Fruit fly (Drosophila melanogaster) whole organism, prepupa: ENCODE measurements around the gene Spt6.

Experiments used
- Blimp-1 ChIP-seq: fragments of 200-800 bp; sonication (Bioruptor generic); optimal IDR thresholded peaks from 3 replicates; lab custom pipeline; 2017; ENCODE audit warnings: missing biosample characterization, missing genetic modification characterization, mild to moderate bottlenecking, moderate library complexity, missing genetic modification reagents
- CG10631 ChIP-seq: fragments of 200-800 bp; sonication (Bioruptor generic); optimal IDR thresholded peaks from 2 replicates; lab custom pipeline; 2016; ENCODE audit warnings: missing biosample characterization, missing genetic modification characterization
- CG15336 ChIP-seq: fragments of 200-800 bp; sonication (Bioruptor generic); IDR thresholded peaks from 2 replicates; pipeline ENCODE4 v1.3.6; 2022; ENCODE audit warnings: missing biosample characterization, missing genetic modification characterization
- CG1621 ChIP-seq: fragments of 200-800 bp; sonication (Bioruptor generic); optimal IDR thresholded peaks from 3 replicates; lab custom pipeline; 2018; ENCODE audit warnings: missing biosample characterization, mild to moderate bottlenecking, missing genetic modification characterization
- CG3032 ChIP-seq: fragments of 200-800 bp; optimal IDR thresholded peaks from 2 replicates; lab custom pipeline; 2019; ENCODE audit warnings: missing biosample characterization, mild to moderate bottlenecking, missing genetic modification characterization, moderate library complexity
- CG31627 ChIP-seq: fragments of 200-800 bp; sonication (Bioruptor generic); optimal IDR thresholded peaks from 3 replicates; lab custom pipeline; 2016; ENCODE audit warnings: missing biosample characterization, missing genetic modification characterization
- CG34406 ChIP-seq: fragments of 200-800 bp; sonication (Bioruptor generic); optimal IDR thresholded peaks from 3 replicates; lab custom pipeline; 2016; ENCODE audit warnings: missing biosample characterization, missing genetic modification characterization
- CG4318 ChIP-seq: fragments of 200-800 bp; sonication (Bioruptor generic); optimal IDR thresholded peaks from 3 replicates; lab custom pipeline; 2017; ENCODE audit warnings: missing biosample characterization, mild to moderate bottlenecking, missing genetic modification characterization
- CG6163 ChIP-seq: fragments of 200-800 bp; sonication (Bioruptor generic); IDR thresholded peaks from 3 replicates; pipeline ENCODE4 v1.3.6; 2022; ENCODE audit warnings: missing biosample characterization, missing genetic modification characterization
- CG6276 ChIP-seq: fragments of 200-800 bp; sonication (Bioruptor generic); optimal IDR thresholded peaks from 2 replicates; lab custom pipeline; 2017; ENCODE audit warnings: missing biosample characterization, mild to moderate bottlenecking, missing genetic modification characterization
- CG6792 ChIP-seq: fragments of 200-800 bp; sonication (Bioruptor generic); optimal IDR thresholded peaks from 3 replicates; lab custom pipeline; 2016; ENCODE audit warnings: missing biosample characterization, missing genetic modification characterization
- CG6808 ChIP-seq: fragments of 200-800 bp; sonication (Bioruptor generic); optimal IDR thresholded peaks from 3 replicates; lab custom pipeline; 2017; ENCODE audit warnings: missing biosample characterization, missing genetic modification characterization, mild to moderate bottlenecking, moderate library complexity, missing genetic modification reagents
- CG7368 ChIP-seq: fragments of 200-800 bp; sonication (Bioruptor generic); optimal IDR thresholded peaks from 3 replicates; lab custom pipeline; 2016; ENCODE audit warnings: missing biosample characterization, missing genetic modification characterization
- CG8119 ChIP-seq: fragments of 200-800 bp; sonication (Bioruptor generic); IDR thresholded peaks from 3 replicates; pipeline ENCODE4 v1.3.6; 2022; ENCODE audit warnings: missing biosample characterization, missing genetic modification characterization
- CG8319 ChIP-seq: fragments of 200-800 bp; sonication (Bioruptor generic); optimal IDR thresholded peaks from 3 replicates; lab custom pipeline; 2016; ENCODE audit warnings: missing biosample characterization, missing genetic modification characterization
- CG8632 ChIP-seq: fragments of 200-800 bp; sonication (Bioruptor generic); optimal IDR thresholded peaks from 3 replicates; lab custom pipeline; 2016; ENCODE audit warnings: missing biosample characterization, missing genetic modification characterization
- CG9139 ChIP-seq: fragments of 200-800 bp; sonication (Bioruptor generic); optimal IDR thresholded peaks from 3 replicates; lab custom pipeline; 2017; ENCODE audit warnings: missing biosample characterization, mild to moderate bottlenecking, missing genetic modification characterization
- Eip78C ChIP-seq: fragments of 200-800 bp; sonication (Bioruptor generic); peaks from one replicate; lab custom pipeline; 2016; ENCODE audit warnings: missing biosample characterization, missing genetic modification characterization
- Eip93F ChIP-seq: fragments of 200-800 bp; sonication (Bioruptor generic); optimal IDR thresholded peaks from 2 replicates; lab custom pipeline; 2016; ENCODE audit warnings: missing biosample characterization, mild to moderate bottlenecking, missing genetic modification characterization
- Ets21C ChIP-seq: fragments of 200-800 bp; sonication (Bioruptor generic); optimal IDR thresholded peaks from 3 replicates; lab custom pipeline; 2016; ENCODE audit warnings: missing biosample characterization, missing genetic modification characterization
- Ets96B ChIP-seq: fragments of 200-800 bp; optimal IDR thresholded peaks from 2 replicates; lab custom pipeline; 2019; ENCODE audit warnings: missing biosample characterization, mild to moderate bottlenecking, missing genetic modification characterization, moderate library complexity
- Gug ChIP-seq: fragments of 200-800 bp; sonication (Bioruptor generic); IDR thresholded peaks from 2 replicates; pipeline ENCODE4 v1.3.6; 2022; ENCODE audit warnings: missing biosample characterization, missing genetic modification characterization
- Hr4 ChIP-seq: fragments of 200-800 bp; sonication (Bioruptor generic); optimal IDR thresholded peaks from 3 replicates; lab custom pipeline; 2016; ENCODE audit warnings: missing biosample characterization, missing genetic modification characterization
- OdsH ChIP-seq: fragments of 200-800 bp; sonication (Bioruptor generic); optimal IDR thresholded peaks from 3 replicates; lab custom pipeline; 2016; ENCODE audit warnings: missing biosample characterization, missing genetic modification characterization
- Smox ChIP-seq: fragments of 200-800 bp; sonication (Bioruptor generic); optimal IDR thresholded peaks from 3 replicates; lab custom pipeline; 2016; ENCODE audit warnings: missing biosample characterization, missing genetic modification characterization
- Sox14 ChIP-seq: fragments of 200-800 bp; sonication (Bioruptor generic); optimal IDR thresholded peaks from 3 replicates; lab custom pipeline; 2016; ENCODE audit warnings: missing biosample characterization, missing genetic modification characterization
- achi ChIP-seq: fragments of 200-800 bp; sonication (Bioruptor generic); optimal IDR thresholded peaks from 3 replicates; lab custom pipeline; 2016; ENCODE audit warnings: missing biosample characterization, missing genetic modification characterization
- acj6 ChIP-seq: fragments of 200-800 bp; sonication (Bioruptor generic); optimal IDR thresholded peaks from 3 replicates; lab custom pipeline; 2016; ENCODE audit warnings: missing biosample characterization, missing genetic modification characterization
- dac ChIP-seq: fragments of 200-800 bp; sonication (Bioruptor generic); optimal IDR thresholded peaks from 2 replicates; lab custom pipeline; 2017; ENCODE audit warnings: missing biosample characterization, mild to moderate bottlenecking, missing genetic modification characterization
- eg ChIP-seq: fragments of 200-800 bp; sonication (Bioruptor generic); IDR thresholded peaks from 3 replicates; pipeline ENCODE4 v1.3.6; 2022; ENCODE audit warnings: missing biosample characterization, missing genetic modification characterization
- esn ChIP-seq: fragments of 200-800 bp; sonication (Bioruptor generic); optimal IDR thresholded peaks from 2 replicates; lab custom pipeline; 2016; ENCODE audit warnings: missing biosample characterization, mild to moderate bottlenecking, missing genetic modification characterization, moderate library complexity
- fd85E ChIP-seq: fragments of 200-800 bp; sonication (Bioruptor generic); optimal IDR thresholded peaks from 3 replicates; lab custom pipeline; 2016; ENCODE audit warnings: missing biosample characterization, missing genetic modification characterization
- fkh ChIP-seq: fragments of 200-800 bp; sonication (Bioruptor generic); optimal IDR thresholded peaks from 3 replicates; lab custom pipeline; 2017; ENCODE audit warnings: missing biosample characterization, mild to moderate bottlenecking, missing genetic modification characterization, moderate library complexity
- net ChIP-seq: fragments of 200-800 bp; sonication (Bioruptor generic); optimal IDR thresholded peaks from 3 replicates; lab custom pipeline; 2016; ENCODE audit warnings: missing biosample characterization, missing genetic modification characterization
- salr ChIP-seq, 2 experiments: fragments of 200-800 bp; sonication (Bioruptor generic); optimal IDR thresholded peaks; 3 replicates each; lab custom pipeline; 2016 to 2018; ENCODE audit warnings: missing biosample characterization in 2 of 2, missing genetic modification characterization in 2 of 2, mild to moderate bottlenecking in 1 of 2
- spab ChIP-seq: fragments of 200-800 bp; sonication (Bioruptor generic); optimal IDR thresholded peaks from 2 replicates; lab custom pipeline; 2017; ENCODE audit warnings: missing biosample characterization, mild to moderate bottlenecking, missing genetic modification characterization, missing genetic modification reagents
- ss ChIP-seq, 2 experiments: fragments of 200-800 bp; sonication (Bioruptor generic); optimal IDR thresholded peaks; 2 replicates in 1 of 2; 3 replicates in 1 of 2; lab custom pipeline; 2017 to 2018; ENCODE audit warnings: mild to moderate bottlenecking in 2 of 2, missing biosample characterization in 2 of 2, missing genetic modification characterization in 2 of 2, moderate library complexity in 1 of 2
- svp ChIP-seq: fragments of 200-800 bp; sonication (Bioruptor generic); peaks from one replicate; lab custom pipeline; 2016; ENCODE audit warnings: missing biosample characterization, missing genetic modification characterization
- topi ChIP-seq: fragments of 200-800 bp; sonication (Bioruptor generic); optimal IDR thresholded peaks from 3 replicates; lab custom pipeline; 2016; ENCODE audit warnings: missing biosample characterization, missing genetic modification characterization

Gene Spt6

dm6 chrX:6224225-6225190 is 43.1 kb upstream of the Spt6 start, which contains the start of gene sqh (continued):
- peak; percentile 89 for TF ChIP-seq esn (GFP tag; lab: Kevin White, UChicago)
- TF ChIP-seq CG31627 = peak; percentile 75
- peak; percentile 80 for TF ChIP-seq CG8632
- peak; percentile 86 for TF ChIP-seq net
- peak; percentile 91 for TF ChIP-seq Eip93F (GFP tag; lab: Kevin White, UChicago)
- peak; percentile 89 for TF ChIP-seq Gug
- peak; percentile 22 for TF ChIP-seq fd85E (GFP tag; lab: Kevin White, UChicago)
- peak; percentile 82 for TF ChIP-seq CG6808 (GFP tag; lab: Kevin White, UChicago)
- peak; percentile 69 for TF ChIP-seq spab (GFP tag; lab: Kevin White, UChicago)
- TF ChIP-seq achi (GFP tag; lab: Kevin White, UChicago) = peak; percentile 88
- TF ChIP-seq ss (GFP tag; optimal IDR thresholded peaks at IDR 0.05; lab: Kevin White, UChicago) = peak; percentile 82 to 91
- peak; percentile 97 for TF ChIP-seq Eip78C (GFP tag; lab: Kevin White, UChicago)
- peak; percentile 82 for TF ChIP-seq Smox (GFP tag; lab: Kevin White, UChicago)
- TF ChIP-seq CG8319 = peak; percentile 64
- peak; percentile 87 for TF ChIP-seq Hr4
- peak; percentile 81 for TF ChIP-seq CG3032
- TF ChIP-seq CG6792 (GFP tag; lab: Kevin White, UChicago) = peak; percentile 85
- peak; percentile 81 for TF ChIP-seq CG6276 (GFP tag; lab: Kevin White, UChicago)
- TF ChIP-seq topi (GFP tag; lab: Kevin White, UChicago) = peak; percentile 85
- TF ChIP-seq CG15336 = peak; percentile 94
- peak; percentile 87 for TF ChIP-seq CG6163 (GFP tag; lab: Robert Waterston, UW)
- peak; percentile 94 for TF ChIP-seq CG8119 (GFP tag; lab: Robert Waterston, UW)
- TF ChIP-seq CG4318 = peak; percentile 83
- peak; percentile 63 for TF ChIP-seq Blimp-1
- TF ChIP-seq CG1621 (tag; lab: Kevin White, UChicago) = peak; percentile 76
- peak; percentile 91 for TF ChIP-seq eg (GFP tag; lab: Robert Waterston, UW)
- peak; percentile 61 for TF ChIP-seq Ets21C (GFP tag; lab: Kevin White, UChicago)
- TF ChIP-seq CG7368 (GFP tag; lab: Kevin White, UChicago) = peak; percentile 77
- peak; percentile 88 for TF ChIP-seq dac
- TF ChIP-seq Sox14 = peak; percentile 88

dm6 chrX:6225472-6226049 is 42.0 kb upstream of the Spt6 start, which contains the start of gene dtn:
Gene dtn, plus strand, starts transcription at chrX:6225647.
- TF ChIP-seq CG8119 (GFP tag; lab: Robert Waterston, UW) (peak; percentile 17; the same call in 1 of the 3 replicates), fkh (no peak), CG6163 (GFP tag; lab: Robert Waterston, UW) (no peak), CG3032 (no peak), CG9139 (no peak), achi (GFP tag; lab: Kevin White, UChicago) (no peak)

dm6 chrX:6231764-6232163 is 35.8 kb upstream of the Spt6 start:
- TF ChIP-seq CG31627 = no peak
- no peak for TF ChIP-seq CG9139
- TF ChIP-seq CG6163 (GFP tag; lab: Robert Waterston, UW) = no peak
- TF ChIP-seq Ets96B (tag; lab: Kevin White, UChicago) = no peak
- TF ChIP-seq CG10631 (GFP tag; lab: Kevin White, UChicago) = no peak
- TF ChIP-seq OdsH = no peak
- TF ChIP-seq ss (GFP tag; optimal IDR thresholded peaks at IDR 0.05; lab: Kevin White, UChicago) = no peak
- TF ChIP-seq CG6276 (GFP tag; lab: Kevin White, UChicago) = no peak
- TF ChIP-seq Blimp-1 = no peak
- TF ChIP-seq svp = no peak
- no peak for TF ChIP-seq Sox14
- no peak for TF ChIP-seq CG8319
- no peak for TF ChIP-seq acj6 (GFP tag; lab: Kevin White, UChicago)
- TF ChIP-seq CG34406 (GFP tag; lab: Kevin White, UChicago) = no peak
- TF ChIP-seq fd85E (GFP tag; lab: Kevin White, UChicago) = no peak
- no peak for TF ChIP-seq CG3032
- no peak for TF ChIP-seq Hr4
- no peak for TF ChIP-seq topi (GFP tag; lab: Kevin White, UChicago)
- no peak for TF ChIP-seq salr (GFP tag; optimal IDR thresholded peaks at IDR 0.05; lab: Kevin White, UChicago)
